Comparison of ENCODE assay signal across 4 worm cellular contexts in the genomic region with DNA sequence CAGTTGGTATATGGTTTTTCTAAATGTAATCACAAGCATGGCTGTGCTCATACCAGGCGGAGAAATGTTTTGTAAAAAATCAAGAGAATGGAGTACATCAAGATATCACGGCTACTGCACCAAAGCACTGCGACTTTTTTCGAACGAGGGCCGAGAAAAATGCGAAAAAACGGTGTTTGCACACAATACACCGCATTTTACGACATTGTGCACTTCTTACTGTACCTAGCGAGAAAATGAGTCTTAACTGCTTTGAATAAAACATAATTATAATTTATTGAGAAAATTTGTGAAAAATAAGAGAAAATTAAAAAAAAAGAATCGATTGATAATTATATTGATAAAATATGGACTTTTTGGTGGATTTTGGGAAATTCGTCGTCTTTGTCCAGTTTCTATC.
TF ChIP-seq lines count a peak whose summit lies in the region.

No protein-coding gene starts in this region.

TF ChIP-seq in whole organism, L1 larva, 84 proteins besides CTCF, POLR2A, EP300 and RAD21:
- peak; percentile 44 to 66 for TF ChIP-seq lsy-2 (tag; optimal IDR thresholded peaks at IDR 0.05; lab: Kevin White, UChicago)
- no peak for TF ChIP-seq nhr-90 (tag; optimal IDR thresholded peaks at IDR 0.05; lab: Kevin White, UChicago; ENCODE audit: poor library complexity)
- peak; percentile 68 for TF ChIP-seq F16B12.6 (tag; optimal IDR thresholded peaks at IDR 0.05; lab: Kevin White, UChicago)
- TF ChIP-seq isw-1 (GFP tag; IDR thresholded peaks at IDR 0.05; lab: Robert Waterston, UW) = no peak
- peak in 2 of 3 experiments; percentile 18 to 50 for TF ChIP-seq dpl-1 (GFP tag; optimal IDR thresholded peaks at IDR 0.05; lab: Kevin White, UChicago)
- no peak for TF ChIP-seq ces-1 (GFP tag; optimal IDR thresholded peaks at IDR 0.05; lab: Kevin White, UChicago)
- TF ChIP-seq elt-3 (tag; optimal IDR thresholded peaks at IDR 0.05; lab: Kevin White, UChicago) = no peak
- TF ChIP-seq efl-1 (optimal IDR thresholded peaks at IDR 0.05; lab: Kevin White, UChicago) = peak; percentile 41 to 62
- TF ChIP-seq efl-1 (GFP tag; optimal IDR thresholded peaks at IDR 0.05 in 1 of 2; lab: Kevin White, UChicago) = peak in 1 of 2 experiments; percentile 43
- no peak for TF ChIP-seq fos-1 (tag; optimal IDR thresholded peaks at IDR 0.05; lab: Kevin White, UChicago)
- peak; percentile 17 for TF ChIP-seq rnt-1 (tag; optimal IDR thresholded peaks at IDR 0.05; lab: Kevin White, UChicago)
- TF ChIP-seq lir-3 (tag; optimal IDR thresholded peaks at IDR 0.05; lab: Kevin White, UChicago; ENCODE audit: poor library complexity) = no peak
- TF ChIP-seq nhr-76 (tag; optimal IDR thresholded peaks at IDR 0.05; lab: Kevin White, UChicago) = no peak
- TF ChIP-seq mep-1 (tag; optimal IDR thresholded peaks at IDR 0.05; lab: Kevin White, UChicago) = peak; percentile 29
- no peak for TF ChIP-seq fkh-4 (tag; optimal IDR thresholded peaks at IDR 0.05; lab: Kevin White, UChicago; ENCODE audit: borderline replicate concordance)
- peak in 1 of 2 experiments; percentile 11 for TF ChIP-seq lin-35 (GFP tag; optimal IDR thresholded peaks at IDR 0.05; lab: Kevin White, UChicago)
- TF ChIP-seq nhr-20 (tag; optimal IDR thresholded peaks at IDR 0.05; lab: Kevin White, UChicago) = no peak
- TF ChIP-seq nhr-47 (tag; optimal IDR thresholded peaks at IDR 0.05; lab: Kevin White, UChicago) = peak; percentile 6
- no peak for TF ChIP-seq C04F5.9 (tag; optimal IDR thresholded peaks at IDR 0.05; lab: Kevin White, UChicago)
TF ChIP-seq in whole organism, L1 larva: peak in this region for 8.

TF ChIP-seq in whole organism, L4 larva, 104 proteins besides CTCF, POLR2A, EP300 and RAD21:
- TF ChIP-seq mdt-29 (GFP tag; IDR thresholded peaks at IDR 0.05; lab: Robert Waterston, UW) (no peak), ZK337.2 (GFP tag; IDR thresholded peaks at IDR 0.05; lab: Robert Waterston, UW) (no peak), lin-13 (GFP tag; optimal IDR thresholded peaks at IDR 0.05; lab: Kevin White, UChicago) (no peak), mdl-1 (tag; optimal IDR thresholded peaks at IDR 0.05; lab: Kevin White, UChicago) (no peak), mes-2 (tag; optimal IDR thresholded peaks at IDR 0.05; lab: Kevin White, UChicago; ENCODE audit: poor library complexity, severe bottlenecking) (peak; percentile 35), F49E8.2 (tag; optimal IDR thresholded peaks at IDR 0.05; lab: Kevin White, UChicago; ENCODE audit: borderline replicate concordance) (no peak), dpl-1 (GFP tag; optimal IDR thresholded peaks at IDR 0.05; lab: Kevin White, UChicago) (peak; percentile 20), lsy-2 (tag; optimal IDR thresholded peaks at IDR 0.05; lab: Kevin White, UChicago) (peak in 1 of 2 experiments; percentile 62), nhr-102 (tag; optimal IDR thresholded peaks at IDR 0.05; lab: Kevin White, UChicago) (no peak), Y105C5A.15 (GFP tag; IDR thresholded peaks at IDR 0.05; lab: Robert Waterston, UW) (no peak), fkh-10 (GFP tag; optimal IDR thresholded peaks at IDR 0.05; lab: Kevin White, UChicago) (no peak), F26F4.8 (GFP tag; conservative IDR thresholded peaks at IDR 0.05; lab: Robert Waterston, UW) (no peak), egl-27 (tag; optimal IDR thresholded peaks at IDR 0.05; lab: Kevin White, UChicago) (no peak)
TF ChIP-seq in whole organism, L4 larva: peak in this region for 3.

TF ChIP-seq in whole organism, mixed stage, embryonic, 35 proteins besides CTCF, POLR2A, EP300 and RAD21:
- TF ChIP-seq nhr-237 (tag; optimal IDR thresholded peaks at IDR 0.05; lab: Kevin White, UChicago) = no peak
- TF ChIP-seq mep-1 (tag; optimal IDR thresholded peaks at IDR 0.05; lab: Kevin White, UChicago) = peak; percentile 3
- no peak for TF ChIP-seq M03D4.4 (tag; optimal IDR thresholded peaks at IDR 0.05; lab: Kevin White, UChicago)
- TF ChIP-seq lsy-2 (tag; optimal IDR thresholded peaks at IDR 0.05; lab: Kevin White, UChicago) = peak; percentile 82

TF ChIP-seq in whole organism, young adult, 124 proteins besides CTCF, POLR2A, EP300 and RAD21:
- TF ChIP-seq D2030.7 (GFP tag; IDR thresholded peaks at IDR 0.05; lab: Robert Waterston, UW) (no peak), chd-7 (tag; optimal IDR thresholded peaks at IDR 0.05; lab: Kevin White, UChicago) (no peak), B0261.1 (tag; optimal IDR thresholded peaks at IDR 0.05; lab: Kevin White, UChicago) (no peak), Y67H2A.10 (GFP tag; conservative IDR thresholded peaks at IDR 0.05; lab: Robert Waterston, UW) (no peak), lin-40 (tag; optimal IDR thresholded peaks at IDR 0.05; lab: Kevin White, UChicago) (no peak), ztf-3 (GFP tag; optimal IDR thresholded peaks at IDR 0.05; lab: Kevin White, UChicago) (no peak), hrde-1 (tag; optimal IDR thresholded peaks at IDR 0.05; lab: Kevin White, UChicago; ENCODE audit: borderline replicate concordance) (no peak), Y53G8AR.9 (GFP tag; conservative IDR thresholded peaks at IDR 0.05; lab: Robert Waterston, UW) (no peak), lin-54 (GFP tag; optimal IDR thresholded peaks at IDR 0.05; lab: Kevin White, UChicago) (no peak), madf-6 (GFP tag; IDR thresholded peaks at IDR 0.05; lab: Robert Waterston, UW) (peak; percentile 45; the same call in 1 of the 2 replicates), T26A5.8 (tag; optimal IDR thresholded peaks at IDR 0.05; lab: Kevin White, UChicago) (no peak), zim-3 (tag; optimal IDR thresholded peaks at IDR 0.05; lab: Kevin White, UChicago) (no peak), repo-1 (tag; optimal IDR thresholded peaks at IDR 0.05; lab: Kevin White, UChicago) (no peak), lsl-1 (GFP tag; optimal IDR thresholded peaks at IDR 0.05; lab: Kevin White, UChicago) (peak; percentile 55), madf-3 (GFP tag; IDR thresholded peaks at IDR 0.05; lab: Robert Waterston, UW) (no peak), attf-3 (GFP tag; conservative IDR thresholded peaks at IDR 0.05; lab: Robert Waterston, UW) (no peak), let-607 (tag; optimal IDR thresholded peaks at IDR 0.05; lab: Kevin White, UChicago) (no peak), snpc-3.4 (tag; optimal IDR thresholded peaks at IDR 0.05; lab: Kevin White, UChicago) (peak; percentile 1), C17E4.6 (GFP tag; IDR thresholded peaks at IDR 0.05; lab: Robert Waterston, UW) (no peak), madf-8 (GFP tag; conservative IDR thresholded peaks at IDR 0.05; lab: Robert Waterston, UW) (no peak), let-526 (GFP tag; IDR thresholded peaks at IDR 0.05; lab: Robert Waterston, UW) (no peak), ceh-58 (GFP tag; IDR thresholded peaks at IDR 0.05; lab: Robert Waterston, UW) (no peak), F23B12.7 (tag; optimal IDR thresholded peaks at IDR 0.05; lab: Kevin White, UChicago; ENCODE audit: insufficient read depth) (no peak), Y53F4B.3 (GFP tag; IDR thresholded peaks at IDR 0.05; lab: Robert Waterston, UW) (no peak), pbrm-1 (GFP tag; IDR thresholded peaks at IDR 0.05; lab: Robert Waterston, UW) (no peak), unc-130 (GFP tag; optimal IDR thresholded peaks at IDR 0.05; lab: Kevin White, UChicago) (no peak), ztf-28 (GFP tag; IDR thresholded peaks at IDR 0.05; lab: Robert Waterston, UW) (no peak), ZK185.1 (tag; optimal IDR thresholded peaks at IDR 0.05; lab: Kevin White, UChicago; ENCODE audit: poor library complexity, severe bottlenecking) (no peak), attf-6 (GFP tag; IDR thresholded peaks at IDR 0.05; lab: Robert Waterston, UW) (no peak), aptf-3 (GFP tag; IDR thresholded peaks at IDR 0.05; lab: Robert Waterston, UW) (no peak), mes-4 (tag; optimal IDR thresholded peaks at IDR 0.05; lab: Kevin White, UChicago) (no peak), xnd-1 (tag; optimal IDR thresholded peaks at IDR 0.05; lab: Kevin White, UChicago) (no peak), rec-8 (tag; optimal IDR thresholded peaks at IDR 0.05; lab: Kevin White, UChicago) (peak in 1 of 2 experiments; percentile 1), ceh-100 (GFP tag; IDR thresholded peaks at IDR 0.05; lab: Robert Waterston, UW) (no peak)
TF ChIP-seq in whole organism, young adult: peak in this region for 4.
